Worm (Caenorhabditis elegans) whole organism, early embryonic: ENCODE measurements around the gene K08H2.3.

Source experiments
- B0310.2 ChIP-seq: sonication (generic microtip); optimal IDR thresholded peaks from 2 replicates; lab custom pipeline; 2016; ENCODE audit warnings: mild to moderate bottlenecking, missing genetic modification characterization, missing compliant biosample characterization
- F13C5.2 ChIP-seq: sonication (generic microtip); optimal IDR thresholded peaks from 2 replicates; lab custom pipeline; 2017; ENCODE audit warnings: mild to moderate bottlenecking, missing genetic modification characterization, inconsistent platforms, missing compliant biosample characterization
- ama-1 ChIP-seq: fragments of 150-350 bp; optimal IDR thresholded peaks from 2 replicates; lab custom pipeline; 2014
- ceh-13 ChIP-seq: fragments of 200-800 bp; sonication (Bioruptor generic); optimal IDR thresholded peaks from 2 replicates; lab custom pipeline; 2018; ENCODE audit warnings: mild to moderate bottlenecking, missing genetic modification characterization, missing compliant biosample characterization
- ceh-36 ChIP-seq: sonication (generic microtip); optimal IDR thresholded peaks from 2 replicates; lab custom pipeline; 2016; ENCODE audit warnings: missing genetic modification characterization, inconsistent platforms, missing compliant biosample characterization
- hmg-4 ChIP-seq: fragments of 200-800 bp; sonication (Bioruptor generic); optimal IDR thresholded peaks from 2 replicates; lab custom pipeline; 2018; ENCODE audit warnings: mild to moderate bottlenecking, missing genetic modification characterization, missing compliant biosample characterization
- sea-1 ChIP-seq: fragments of 200-800 bp; sonication (Bioruptor generic); conservative IDR thresholded peaks from 2 replicates; pipeline ENCODE4 v1.3.6; 2022; ENCODE audit warnings: missing genetic modification characterization, missing compliant biosample characterization
- tra-4 ChIP-seq: sonication (generic microtip); optimal IDR thresholded peaks from 2 replicates; lab custom pipeline; 2017; ENCODE audit warnings: missing genetic modification characterization, missing compliant biosample characterization

- TF ChIP-seq F13C5.2 (tag; lab: Kevin White, UChicago) (no peak), sea-1 (GFP tag; lab: Robert Waterston, UW) (no peak), ama-1 (lab: Kevin White, UChicago) (no peak), tra-4 (tag; lab: Kevin White, UChicago) (no peak), ceh-36 (tag; lab: Kevin White, UChicago) (no peak), ceh-13 (no peak), B0310.2 (tag; lab: Kevin White, UChicago) (no peak), hmg-4 (GFP tag; lab: Kevin White, UChicago) (no peak)
These were observed 9.6 kb downstream of the K08H2.3 start for ce11 chrX:13246668-13247358.
